Fruit fly (Drosophila melanogaster): ENCODE data around the gene CG11841.
A peak's percentile ranks its signal among the peaks of the same experiment; 100 is the strongest.

CG11841 gene

DNA sequence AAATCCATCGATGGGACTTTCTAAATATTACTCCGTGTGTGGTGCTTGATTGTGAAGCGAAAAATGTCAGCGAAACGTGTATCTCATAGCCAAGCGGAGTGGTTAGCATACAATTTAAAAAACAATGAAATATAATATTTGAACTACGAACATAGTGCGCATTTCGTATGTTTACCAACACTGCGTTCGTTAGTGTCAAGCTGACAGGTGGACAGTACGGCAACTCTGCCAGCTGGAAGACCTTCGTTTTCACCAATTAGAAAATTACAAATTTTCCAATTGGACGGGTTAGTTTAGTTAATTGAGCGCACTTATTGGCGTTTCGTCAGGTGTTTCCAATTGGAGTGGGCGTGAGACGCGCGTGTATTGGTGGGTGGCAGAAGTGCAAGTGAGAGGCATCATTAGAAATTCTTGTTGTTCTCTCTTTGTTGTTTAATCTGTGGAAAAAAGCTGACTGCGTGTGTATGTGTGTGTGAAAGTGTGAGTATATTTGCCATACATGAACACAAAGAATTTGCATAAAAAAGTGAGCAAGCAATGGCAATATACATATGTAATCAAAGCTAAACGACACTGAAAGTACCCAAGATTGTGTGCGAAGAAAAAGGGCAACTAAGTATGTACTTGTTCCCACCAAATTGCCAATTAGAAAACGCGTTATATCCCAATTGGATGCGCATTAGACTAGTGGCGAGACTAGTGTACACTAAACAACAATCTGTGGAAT, 11.0 kb upstream of the CG11841 start (continued):
- no peak for TF ChIP-seq tll (GFP tag; optimal IDR thresholded peaks at IDR 0.05)
- TF ChIP-seq CG6683 (GFP tag; optimal IDR thresholded peaks at IDR 0.05) = no peak
- no peak for TF ChIP-seq CG14710 (tag; optimal IDR thresholded peaks at IDR 0.05)
- 0 out of 2 replicates have a peak, but pooled peaks have one; percentile 10 for TF ChIP-seq wdn (GFP tag; IDR thresholded peaks at IDR 0.05)
- TF ChIP-seq CG6765 (GFP tag; optimal IDR thresholded peaks at IDR 0.05) = peak; percentile 12
- no peak for TF ChIP-seq CG12942 (GFP tag; optimal IDR thresholded peaks at IDR 0.05)
- no peak for TF ChIP-seq CG33557 (GFP tag; optimal IDR thresholded peaks at IDR 0.05)
- peak; percentile 99 for TF ChIP-seq insv (GFP tag; optimal IDR thresholded peaks at IDR 0.05)
- TF ChIP-seq kay (GFP tag; optimal IDR thresholded peaks at IDR 0.05) = no peak
- TF ChIP-seq bbx (GFP tag; IDR thresholded peaks at IDR 0.05; ENCODE audit: partially characterized antibody) = no peak
- peak; percentile 92 for TF ChIP-seq sens (GFP tag)
- no peak for TF ChIP-seq CG11560 (tag; IDR thresholded peaks at IDR 0.05)
- no peak for TF ChIP-seq CG6813 (GFP tag; optimal IDR thresholded peaks at IDR 0.05)
- TF ChIP-seq CG30020 (tag; optimal IDR thresholded peaks at IDR 0.05) = no peak
- TF ChIP-seq CG12236 (GFP tag; optimal IDR thresholded peaks at IDR 0.05) = no peak
- TF ChIP-seq CG10431 (GFP tag; optimal IDR thresholded peaks at IDR 0.05) = no peak
- TF ChIP-seq pb (GFP tag; optimal IDR thresholded peaks at IDR 0.05) = no peak
- peak; percentile 18 for TF ChIP-seq caup (GFP tag; optimal IDR thresholded peaks at IDR 0.05; ENCODE audit: severe bottlenecking)
- TF ChIP-seq CG8944 (GFP tag; optimal IDR thresholded peaks at IDR 0.05) = no peak
- no peak for TF ChIP-seq yki (optimal IDR thresholded peaks at IDR 0.05)
- no peak for TF ChIP-seq CG3838 (GFP tag; optimal IDR thresholded peaks at IDR 0.05)
- no peak for TF ChIP-seq usp (GFP tag; optimal IDR thresholded peaks at IDR 0.05)
- TF ChIP-seq Antp (GFP tag; optimal IDR thresholded peaks at IDR 0.05) = peak; percentile 10
- TF ChIP-seq MESR4 (GFP tag; optimal IDR thresholded peaks at IDR 0.05) = peak; percentile 26
- TF ChIP-seq HLH54F (GFP tag; optimal IDR thresholded peaks at IDR 0.05) = peak; percentile 55
- no peak for TF ChIP-seq CG13424 (tag; optimal IDR thresholded peaks at IDR 0.05)
- no peak for TF ChIP-seq B-H1 (GFP tag; IDR thresholded peaks at IDR 0.05)
- TF ChIP-seq NK7.1 (GFP tag; optimal IDR thresholded peaks at IDR 0.05) = no peak
- TF ChIP-seq Atf3 (GFP tag; optimal IDR thresholded peaks at IDR 0.05) = peak; percentile 19
- TF ChIP-seq Opbp (GFP tag; IDR thresholded peaks at IDR 0.05; ENCODE audit: partially characterized antibody) = 0 out of 3 replicates have a peak, but pooled peaks have one; percentile 31
- TF ChIP-seq slbo (GFP tag; IDR thresholded peaks at IDR 0.05) = peak; percentile 43
- no peak for TF ChIP-seq dati (GFP tag; IDR thresholded peaks at IDR 0.05)
- TF ChIP-seq CG2875 (GFP tag; optimal IDR thresholded peaks at IDR 0.05) = no peak
- TF ChIP-seq h (optimal IDR thresholded peaks at IDR 0.05) = no peak
- peak; percentile 57 for TF ChIP-seq Dp (GFP tag; optimal IDR thresholded peaks at IDR 0.05)
- no peak for TF ChIP-seq CG17912 (GFP tag; optimal IDR thresholded peaks at IDR 0.05)
- peak; percentile 42 for TF ChIP-seq CG10654 (GFP tag; optimal IDR thresholded peaks at IDR 0.05)
- TF ChIP-seq pfk (GFP tag; optimal IDR thresholded peaks at IDR 0.05) = no peak
- TF ChIP-seq CG10267 (tag; optimal IDR thresholded peaks at IDR 0.05) = peak; percentile 85
- TF ChIP-seq Max (GFP tag; optimal IDR thresholded peaks at IDR 0.05) = peak; percentile 46
- peak; percentile 96 for TF ChIP-seq ftz-f1 (GFP tag; optimal IDR thresholded peaks at IDR 0.05)
- TF ChIP-seq repo (GFP tag; optimal IDR thresholded peaks at IDR 0.05) = peak; percentile 11
- TF ChIP-seq CG3065 (GFP tag; optimal IDR thresholded peaks at IDR 0.05) = no peak
- peak; percentile 21 for TF ChIP-seq CG8089 (GFP tag; optimal IDR thresholded peaks at IDR 0.05)
- no peak for TF ChIP-seq CG8478 (optimal IDR thresholded peaks at IDR 0.05)
- no peak for TF ChIP-seq MTF-1 (GFP tag; optimal IDR thresholded peaks at IDR 0.05; ENCODE audit: borderline replicate concordance)
- no peak for TF ChIP-seq Fer1 (GFP tag; optimal IDR thresholded peaks at IDR 0.05)
- TF ChIP-seq lov (optimal IDR thresholded peaks at IDR 0.05) = no peak
- no peak for TF ChIP-seq lov (GFP tag; IDR thresholded peaks at IDR 0.05)
- TF ChIP-seq CkIIα-i1 (GFP tag; IDR thresholded peaks at IDR 0.05) = no peak
- peak; percentile 26; the same call in 1 of the 2 replicates for TF ChIP-seq CG9215 (GFP tag; IDR thresholded peaks at IDR 0.05)
